Fruit fly (Drosophila melanogaster): ENCODE data around the gene CG34367.

DNA sequence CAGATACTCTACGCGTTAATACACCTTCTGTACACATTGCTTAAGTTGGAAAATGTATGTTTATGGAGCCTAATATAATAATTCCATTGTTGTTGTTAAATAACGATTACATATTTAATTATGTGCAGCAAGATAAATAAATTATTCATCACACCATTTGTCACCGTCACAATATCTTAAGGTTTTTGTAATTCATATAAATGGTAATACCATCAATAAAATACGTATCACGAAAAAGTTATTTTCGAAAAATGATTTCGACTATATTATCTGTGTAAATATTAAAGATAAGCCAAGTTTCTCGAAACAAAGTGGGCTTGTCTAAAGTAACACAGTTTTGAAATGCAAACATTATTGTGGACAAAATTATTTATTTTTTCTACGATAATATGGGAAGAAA lies 31.5 kb downstream of the CG34367 start, which contains the start of gene CG4995:
- no peak for TF ChIP-seq aop (GFP tag; IDR thresholded peaks at IDR 0.05)
- TF ChIP-seq CG42726 (GFP tag; IDR thresholded peaks at IDR 0.05; ENCODE audit: partially characterized antibody): no peak
- no peak for TF ChIP-seq nerfin-1 (tag; optimal IDR thresholded peaks at IDR 0.05)
- no peak for TF ChIP-seq CG6854 (GFP tag; optimal IDR thresholded peaks at IDR 0.05)
- no peak for TF ChIP-seq CG7271 (tag; optimal IDR thresholded peaks at IDR 0.05)
- no peak for TF ChIP-seq CG13894 (tag; optimal IDR thresholded peaks at IDR 0.05)
- TF ChIP-seq tll (GFP tag; optimal IDR thresholded peaks at IDR 0.05): no peak
- no peak for TF ChIP-seq CG11085 (GFP tag; IDR thresholded peaks at IDR 0.05)
- no peak for TF ChIP-seq Dp (GFP tag; optimal IDR thresholded peaks at IDR 0.05)
- TF ChIP-seq CG2129 (GFP tag; IDR thresholded peaks at IDR 0.05; ENCODE audit: partially characterized antibody): no peak
- no peak for TF ChIP-seq CG3281 (GFP tag; optimal IDR thresholded peaks at IDR 0.05)
- no peak for TF ChIP-seq jing (GFP tag; optimal IDR thresholded peaks at IDR 0.05)
- no peak for TF ChIP-seq CG14710 (tag; optimal IDR thresholded peaks at IDR 0.05)
- no peak for TF ChIP-seq CG10147 (GFP tag; optimal IDR thresholded peaks at IDR 0.05)

All from whole organism, embryonic.